Worm (Caenorhabditis elegans) whole organism, L3 larva: ENCODE measurements around the gene C34E10.9.

Source experiments
- aly-2 ChIP-seq: fragments of 150-350 bp; optimal IDR thresholded peaks from 2 replicates; lab custom pipeline; 2014; ENCODE audit warnings: missing biosample characterization, missing genetic modification characterization
- elt-2 ChIP-seq: sonication (generic microtip); optimal IDR thresholded peaks from 2 replicates; lab custom pipeline; 2016; ENCODE audit warnings: missing genetic modification reagents, mild to moderate bottlenecking, missing genetic modification characterization, missing compliant biosample characterization
- pqm-1 ChIP-seq: fragments of 150-350 bp; optimal IDR thresholded peaks from 2 replicates; lab custom pipeline; 2017; ENCODE audit warnings: missing biosample characterization, missing genetic modification characterization, inconsistent platforms
- sea-2 ChIP-seq: fragments of 150-350 bp; sonication (generic microtip); optimal IDR thresholded peaks from 4 replicates; lab custom pipeline; 2014; ENCODE audit warnings: missing biosample characterization, missing genetic modification reagents, missing genetic modification characterization
- ztf-11 ChIP-seq: fragments of 150-350 bp; optimal IDR thresholded peaks from 2 replicates; lab custom pipeline; 2014; ENCODE audit warnings: missing biosample characterization, missing genetic modification characterization

DNA sequence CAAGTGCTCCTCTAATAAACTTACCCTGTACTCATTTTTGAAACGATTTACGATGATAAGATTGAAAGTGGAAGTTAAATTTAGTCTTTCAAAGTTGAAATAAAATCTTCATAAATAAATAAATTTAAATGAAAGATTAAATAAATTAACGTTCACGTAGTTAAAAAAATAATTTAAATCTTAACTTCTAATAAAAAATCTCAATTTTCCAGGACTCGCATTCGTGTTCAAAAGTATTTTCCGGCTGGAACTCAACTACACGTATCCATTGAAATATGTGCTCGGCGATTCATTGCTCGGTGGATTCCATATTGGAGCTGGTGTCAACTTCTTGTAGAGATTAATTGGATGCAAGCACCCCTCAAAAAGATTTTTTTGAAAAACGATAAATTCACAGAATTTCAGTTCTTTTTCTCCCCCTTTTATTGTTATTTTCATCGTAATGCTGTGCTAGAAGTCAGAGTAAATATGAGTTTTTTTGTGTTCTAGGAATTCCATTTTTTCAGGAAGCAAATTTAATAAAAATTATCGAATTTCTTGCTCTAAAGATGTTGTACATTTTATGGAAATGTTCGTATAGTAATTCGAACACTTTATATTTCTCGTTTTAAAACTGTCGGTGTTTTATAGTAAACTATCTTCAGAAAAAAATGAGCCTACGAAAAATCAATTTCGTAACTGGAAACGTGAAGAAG, at the start of gene C34E10.9, which contains the start of gene hap-1:
- TF ChIP-seq ztf-11 (tag; lab: Kevin White, UChicago), result no peak
- no peak for TF ChIP-seq sea-2 (GFP tag; lab: Kevin White, UChicago)
- no peak for TF ChIP-seq aly-2 (tag; lab: Kevin White, UChicago)
- no peak for TF ChIP-seq pqm-1 (tag; lab: Kevin White, UChicago)
- TF ChIP-seq elt-2, result no peak
